Worm (Caenorhabditis elegans) whole organism, L4 larva: Measurements from ENCODE around the gene metl-18.

ENCODE experiments used
- aly-2 ChIP-seq: sonication (generic microtip); optimal IDR thresholded peaks from 2 replicates; lab custom pipeline; 2018; ENCODE audit warnings: missing biosample characterization, missing genetic modification characterization
- ceh-82 ChIP-seq: sonication (generic microtip); optimal IDR thresholded peaks from 2 replicates; lab custom pipeline; 2017; ENCODE audit warnings: missing biosample characterization, missing genetic modification characterization
- egl-27 ChIP-seq: sonication (generic microtip); optimal IDR thresholded peaks from 3 replicates; lab custom pipeline; 2017; ENCODE audit warnings: missing biosample characterization, missing genetic modification reagents, missing genetic modification characterization
- lim-7 ChIP-seq: fragments of 200-800 bp; sonication (Bioruptor generic); IDR thresholded peaks from 2 replicates; pipeline ENCODE4 v1.3.6; 2022; ENCODE audit warnings: missing genetic modification characterization, missing compliant biosample characterization
- lin-38 ChIP-seq: fragments of 200-800 bp; sonication (Bioruptor generic); IDR thresholded peaks from 2 replicates; pipeline ENCODE4 v1.3.6; 2022; ENCODE audit warnings: missing genetic modification reagents, missing genetic modification characterization, missing compliant biosample characterization
- lin-39 ChIP-seq: fragments of 150-350 bp; optimal IDR thresholded peaks from 2 replicates; lab custom pipeline; 2014; ENCODE audit warnings: missing biosample characterization, missing genetic modification reagents, missing genetic modification characterization
- lsy-2 ChIP-seq, 2 experiments: fragments of 150-350 bp in 1 of 2; sonication (generic microtip) in 1 of 2; optimal IDR thresholded peaks; 2 replicates each; lab custom pipeline; 2014 to 2017; ENCODE audit warnings: missing biosample characterization in 2 of 2, missing genetic modification characterization in 2 of 2
- nhr-25 ChIP-seq: sonication (generic microtip); optimal IDR thresholded peaks from 2 replicates; lab custom pipeline; 2017; ENCODE audit warnings: missing genetic modification characterization, mild to moderate bottlenecking, missing compliant biosample characterization, antibody characterized with exemption, moderate library complexity, borderline replicate concordance; ENCODE audit not compliant: insufficient read depth
- nhr-76 ChIP-seq: fragments of 150-350 bp; optimal IDR thresholded peaks from 2 replicates; lab custom pipeline; 2014; ENCODE audit warnings: missing biosample characterization, missing genetic modification characterization
- pqm-1 ChIP-seq: sonication (generic microtip); optimal IDR thresholded peaks from 2 replicates; lab custom pipeline; 2017; ENCODE audit warnings: missing biosample characterization, missing genetic modification characterization
- skn-1 ChIP-seq: fragments of 150-350 bp; optimal IDR thresholded peaks from 2 replicates; lab custom pipeline; 2014; ENCODE audit warnings: missing biosample characterization, missing genetic modification characterization
- snpc-4 ChIP-seq: fragments of 150-350 bp; optimal IDR thresholded peaks from 2 replicates; lab custom pipeline; 2014; ENCODE audit warnings: missing biosample characterization, missing genetic modification characterization
- unc-130 ChIP-seq: sonication (generic microtip); optimal IDR thresholded peaks from 2 replicates; lab custom pipeline; 2016; ENCODE audit warnings: missing genetic modification reagents, missing genetic modification characterization, missing compliant biosample characterization
- unc-62 ChIP-seq, 3 experiments: fragments of 150-350 bp in 1 of 3; sonication (generic microtip); optimal IDR thresholded peaks in 2 of 3; peaks in 1 of 3; 1 replicate in 1 of 3; 2 replicates in 2 of 3; lab custom pipeline; 2014 to 2017; ENCODE audit warnings: missing biosample characterization in 3 of 3, missing genetic modification characterization in 3 of 3, missing genetic modification reagents in 3 of 3, missing genotype in 1 of 3

- TF ChIP-seq snpc-4 = no peak
- TF ChIP-seq lin-39 (tag; lab: Kevin White, UChicago) = no peak
- TF ChIP-seq aly-2 = no peak
- TF ChIP-seq unc-130 = no peak
- TF ChIP-seq pqm-1 (tag; lab: Kevin White, UChicago) = peak; percentile 60
- TF ChIP-seq egl-27 (tag; lab: Kevin White, UChicago) = no peak
- TF ChIP-seq ceh-82 = no peak
- no peak for TF ChIP-seq skn-1 (tag; lab: Kevin White, UChicago)
- no peak for TF ChIP-seq nhr-76 (tag; lab: Kevin White, UChicago)
- peak in 1 of 2 experiments; percentile 99 for TF ChIP-seq unc-62 (GFP tag; optimal IDR thresholded peaks at IDR 0.05 in 1 of 2; lab: Kevin White, UChicago)
- no peak for TF ChIP-seq unc-62 (tag; optimal IDR thresholded peaks at IDR 0.05; lab: Kevin White, UChicago)
- TF ChIP-seq lim-7 = no peak
- no peak for TF ChIP-seq lin-38 (GFP tag; lab: Robert Waterston, UW)
- peak in 1 of 2 experiments; percentile 4 for TF ChIP-seq lsy-2 (tag; optimal IDR thresholded peaks at IDR 0.05; lab: Kevin White, UChicago)
- TF ChIP-seq nhr-25 (tag; lab: Kevin White, UChicago) = no peak
Observed at ce11 chrIII:3435152-3435551, 9.6 kb downstream of the metl-18 start.
